Fruit fly (Drosophila melanogaster): ENCODE results near the gene CG31326.

DNA sequence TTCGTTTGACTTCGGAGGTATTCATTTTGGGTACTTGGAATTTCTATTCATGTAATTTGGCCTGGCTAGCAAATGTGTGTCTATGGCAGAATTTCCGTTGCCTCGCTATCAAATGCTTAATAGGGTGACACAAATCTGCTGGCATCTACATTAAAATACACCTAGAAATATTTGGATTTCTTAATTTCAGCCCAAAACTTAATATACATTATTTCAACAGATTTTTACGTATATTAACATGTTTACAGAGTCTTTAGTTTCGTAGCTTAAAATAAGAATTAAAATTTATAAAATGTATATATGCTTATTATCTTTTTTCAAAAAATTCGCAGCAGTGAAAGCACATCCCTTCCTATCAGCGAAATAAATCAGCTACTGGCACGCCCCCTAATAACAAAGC lies 9.0 kb upstream of the CG31326 start, which contains the start of gene CG9624:
- TF ChIP-seq toe (GFP tag; optimal IDR thresholded peaks at IDR 0.05) (no peak), cic (GFP tag; optimal IDR thresholded peaks at IDR 0.05) (no peak), CG14711 (tag; optimal IDR thresholded peaks at IDR 0.05) (no peak)
